Fruit fly (Drosophila melanogaster) whole organism, embryonic: ENCODE measurements around the gene MED19.

Experiments used
- B-H1 ChIP-seq: fragments of 200-800 bp; sonication (Bioruptor generic); IDR thresholded peaks from 3 replicates; pipeline ENCODE4 v1.3.6; 2022; ENCODE audit warnings: missing biosample characterization, missing genetic modification characterization
- BEAF-32 ChIP-seq: fragments of 200-800 bp; sonication (Bioruptor generic); optimal IDR thresholded peaks from 3 replicates; lab custom pipeline; 2017; ENCODE audit warnings: missing biosample characterization, missing genetic modification characterization, mild to moderate bottlenecking, moderate library complexity, missing genetic modification reagents
- CG10366 ChIP-seq: fragments of 200-800 bp; sonication (Bioruptor generic); IDR thresholded peaks from 2 replicates; pipeline ENCODE4 v1.3.6; 2022; ENCODE audit warnings: missing biosample characterization, missing genetic modification characterization
- CG11247 ChIP-seq: fragments of 200-800 bp; sonication (Bioruptor generic); IDR thresholded peaks from 2 replicates; pipeline ENCODE4 v1.3.6; 2022; ENCODE audit warnings: missing biosample characterization, missing genetic modification characterization
- CG12299 ChIP-seq: fragments of 200-800 bp; sonication (Bioruptor generic); optimal IDR thresholded peaks from 2 replicates; lab custom pipeline; 2018; ENCODE audit warnings: missing biosample characterization, mild to moderate bottlenecking, missing genetic modification characterization
- CG13424 ChIP-seq: fragments of 200-800 bp; sonication (Bioruptor generic); optimal IDR thresholded peaks from 2 replicates; lab custom pipeline; 2019; ENCODE audit warnings: missing biosample characterization, mild to moderate bottlenecking, missing genetic modification characterization, moderate library complexity
- CG16813 ChIP-seq: fragments of 200-800 bp; sonication (Bioruptor generic); IDR thresholded peaks from 3 replicates; pipeline ENCODE4 v1.3.6; 2022; ENCODE audit warnings: missing biosample characterization, missing genetic modification characterization; ENCODE audit not compliant: partially characterized antibody
- CG17385 ChIP-seq: fragments of 200-800 bp; sonication (Bioruptor generic); optimal IDR thresholded peaks from 3 replicates; lab custom pipeline; 2018; ENCODE audit warnings: missing biosample characterization, mild to moderate bottlenecking, missing genetic modification characterization
- CG18599 ChIP-seq: fragments of 200-800 bp; sonication (Bioruptor generic); optimal IDR thresholded peaks from 3 replicates; lab custom pipeline; 2017; ENCODE audit warnings: missing biosample characterization, missing genetic modification characterization, mild to moderate bottlenecking, moderate library complexity, missing genetic modification reagents
- CG2116 ChIP-seq: fragments of 200-800 bp; sonication (Bioruptor generic); optimal IDR thresholded peaks from 3 replicates; lab custom pipeline; 2018; ENCODE audit warnings: missing biosample characterization, mild to moderate bottlenecking, missing genetic modification characterization
- CG2889 ChIP-seq: fragments of 200-800 bp; sonication (Bioruptor generic); IDR thresholded peaks from 3 replicates; pipeline ENCODE4 v1.3.6; 2022; ENCODE audit warnings: missing biosample characterization, missing genetic modification characterization
- CG3281 ChIP-seq: fragments of 200-800 bp; sonication (Bioruptor generic); optimal IDR thresholded peaks from 3 replicates; lab custom pipeline; 2017; ENCODE audit warnings: missing biosample characterization, mild to moderate bottlenecking, missing genetic modification characterization
- CG3407 ChIP-seq: fragments of 200-800 bp; sonication (Bioruptor generic); optimal IDR thresholded peaks from 2 replicates; lab custom pipeline; 2018; ENCODE audit warnings: missing biosample characterization, mild to moderate bottlenecking, missing genetic modification characterization
- CG43689 ChIP-seq: fragments of 200-800 bp; sonication (Bioruptor generic); IDR thresholded peaks from 2 replicates; pipeline ENCODE4 v1.3.6; 2022; ENCODE audit warnings: missing biosample characterization, missing genetic modification characterization
- CG6765 ChIP-seq: fragments of 200-800 bp; sonication (Bioruptor generic); optimal IDR thresholded peaks from 3 replicates; lab custom pipeline; 2017; ENCODE audit warnings: missing biosample characterization, mild to moderate bottlenecking, missing genetic modification characterization
- CG6854 ChIP-seq: fragments of 200-800 bp; sonication (Bioruptor generic); optimal IDR thresholded peaks from 3 replicates; lab custom pipeline; 2017; ENCODE audit warnings: missing biosample characterization, mild to moderate bottlenecking, missing genetic modification characterization
- CG8924 ChIP-seq: fragments of 200-800 bp; optimal IDR thresholded peaks from 3 replicates; lab custom pipeline; 2019; ENCODE audit warnings: missing biosample characterization, mild to moderate bottlenecking, missing genetic modification characterization, moderate library complexity
- CG9932 ChIP-seq: fragments of 200-800 bp; sonication (Bioruptor generic); IDR thresholded peaks from 2 replicates; pipeline ENCODE4 v1.3.6; 2022; ENCODE audit warnings: missing biosample characterization, missing genetic modification characterization
- D ChIP-seq, 2 experiments: fragments of 200-800 bp in 1 of 2; fragments of >200 bp in 1 of 2; sonication (Bioruptor generic) in 1 of 2; optimal IDR thresholded peaks; 2 replicates in 1 of 2; 3 replicates in 1 of 2; lab custom pipeline; 2017; ENCODE audit warnings: mild to moderate bottlenecking in 1 of 2, missing biosample characterization in 1 of 2, missing genetic modification characterization in 1 of 2, missing genetic modification reagents in 1 of 2
- Dll ChIP-seq: fragments of 200-800 bp; sonication (Bioruptor generic); IDR thresholded peaks from 4 replicates; pipeline ENCODE4 v1.3.6; 2022; ENCODE audit warnings: missing biosample characterization, missing genetic modification characterization; ENCODE audit not compliant: partially characterized antibody
- Doc3 ChIP-seq: fragments of 200-800 bp; sonication (Bioruptor generic); IDR thresholded peaks from 3 replicates; pipeline ENCODE4 v1.3.6; 2022; ENCODE audit warnings: missing biosample characterization, missing genetic modification characterization; ENCODE audit not compliant: partially characterized antibody
- Fer2 ChIP-seq: fragments of 200-800 bp; sonication (Bioruptor generic); optimal IDR thresholded peaks from 2 replicates; lab custom pipeline; 2018; ENCODE audit warnings: missing biosample characterization, mild to moderate bottlenecking, missing genetic modification characterization, moderate library complexity
- HLH54F ChIP-seq: fragments of 200-800 bp; sonication (Bioruptor generic); optimal IDR thresholded peaks from 3 replicates; lab custom pipeline; 2016; ENCODE audit warnings: missing biosample characterization, missing genetic modification characterization
- HLHmδ ChIP-seq: fragments of 200-800 bp; sonication (Bioruptor generic); optimal IDR thresholded peaks from 2 replicates; lab custom pipeline; 2018; ENCODE audit warnings: missing biosample characterization, mild to moderate bottlenecking, missing genetic modification characterization, moderate library complexity
- Hmr ChIP-seq: fragments of 200-800 bp; sonication (Bioruptor generic); optimal IDR thresholded peaks from 3 replicates; lab custom pipeline; 2017; ENCODE audit warnings: mild to moderate bottlenecking, missing biosample characterization, missing genetic modification reagents, missing genetic modification characterization
- Rfx ChIP-seq: fragments of 200-800 bp; sonication (Bioruptor generic); IDR thresholded peaks from 2 replicates; pipeline ENCODE4 v1.3.6; 2022; ENCODE audit warnings: missing biosample characterization, missing genetic modification characterization
- Stat92E ChIP-seq, 3 experiments: fragments of >200 bp in 2 of 3; fragments of 200-800 bp in 1 of 3; sonication (Bioruptor generic) in 1 of 3; optimal IDR thresholded peaks; 2 replicates each; lab custom pipeline; 2017 to 2019; ENCODE audit warnings: missing biosample characterization in 3 of 3, missing genetic modification characterization in 3 of 3, mild to moderate bottlenecking in 1 of 3, moderate library complexity in 1 of 3
- Xbp1 ChIP-seq: fragments of 200-800 bp; sonication (Bioruptor generic); optimal IDR thresholded peaks from 3 replicates; lab custom pipeline; 2016; ENCODE audit warnings: missing biosample characterization, mild to moderate bottlenecking, missing genetic modification characterization
- bcd ChIP-seq: fragments of 200-800 bp; sonication (Bioruptor generic); optimal IDR thresholded peaks from 2 replicates; lab custom pipeline; 2017; ENCODE audit warnings: missing biosample characterization, mild to moderate bottlenecking, missing genetic modification characterization
- danr ChIP-seq: fragments of 200-800 bp; sonication (Bioruptor generic); IDR thresholded peaks from 2 replicates; pipeline ENCODE4 v1.3.6; 2022; ENCODE audit warnings: missing biosample characterization, missing genetic modification characterization
- esg ChIP-seq: fragments of 200-800 bp; sonication (Bioruptor generic); conservative IDR thresholded peaks from 2 replicates; pipeline ENCODE4 v1.3.6; 2022; ENCODE audit warnings: missing biosample characterization, missing genetic modification characterization
- eve ChIP-seq, 2 experiments: fragments of >200 bp; optimal IDR thresholded peaks; 2 replicates each; lab custom pipeline; 2017; ENCODE audit warnings: missing biosample characterization in 2 of 2, missing genetic modification characterization in 2 of 2
- fu2 ChIP-seq: fragments of 200-800 bp; sonication (Bioruptor generic); optimal IDR thresholded peaks from 2 replicates; lab custom pipeline; 2016; ENCODE audit warnings: missing biosample characterization, missing genetic modification characterization
- lab ChIP-seq: fragments of 200-800 bp; sonication (Bioruptor generic); optimal IDR thresholded peaks from 3 replicates; lab custom pipeline; 2017; ENCODE audit warnings: missing biosample characterization, missing genetic modification characterization, mild to moderate bottlenecking, moderate library complexity, missing genetic modification reagents
- lbe ChIP-seq: fragments of 200-800 bp; sonication (Bioruptor generic); optimal IDR thresholded peaks from 2 replicates; lab custom pipeline; 2016; ENCODE audit warnings: missing biosample characterization, mild to moderate bottlenecking, missing genetic modification characterization
- luna ChIP-seq: fragments of 200-800 bp; sonication (Bioruptor generic); optimal IDR thresholded peaks from 2 replicates; lab custom pipeline; 2016; ENCODE audit warnings: missing biosample characterization, missing genetic modification characterization
- mam ChIP-seq: fragments of 200-800 bp; sonication (Bioruptor generic); optimal IDR thresholded peaks from 3 replicates; lab custom pipeline; 2016; ENCODE audit warnings: missing biosample characterization, missing genetic modification characterization
- mld ChIP-seq: fragments of 200-800 bp; sonication (Bioruptor generic); IDR thresholded peaks from 3 replicates; pipeline ENCODE4 v1.3.6; 2022; ENCODE audit warnings: missing biosample characterization, missing genetic modification characterization; ENCODE audit not compliant: partially characterized antibody
- pb ChIP-seq: fragments of 200-800 bp; sonication (Bioruptor generic); optimal IDR thresholded peaks from 3 replicates; lab custom pipeline; 2016; ENCODE audit warnings: missing biosample characterization, missing genetic modification characterization
- peb ChIP-seq: fragments of 200-800 bp; sonication (Bioruptor generic); IDR thresholded peaks from 2 replicates; pipeline ENCODE4 v1.3.6; 2022; ENCODE audit warnings: missing biosample characterization, missing genetic modification characterization
- pita ChIP-seq: fragments of 200-800 bp; sonication (Bioruptor generic); optimal IDR thresholded peaks from 2 replicates; lab custom pipeline; 2017; ENCODE audit warnings: missing biosample characterization, mild to moderate bottlenecking, missing genetic modification characterization
- rib ChIP-seq: fragments of 200-800 bp; sonication (Bioruptor generic); IDR thresholded peaks from 2 replicates; pipeline ENCODE4 v1.3.6; 2022; ENCODE audit warnings: missing biosample characterization, missing genetic modification characterization
- run ChIP-seq: fragments of 200-800 bp; sonication (Bioruptor generic); optimal IDR thresholded peaks from 3 replicates; lab custom pipeline; 2018; ENCODE audit warnings: missing biosample characterization, mild to moderate bottlenecking, missing genetic modification characterization
- sob ChIP-seq: fragments of 200-800 bp; sonication (Bioruptor generic); IDR thresholded peaks from 2 replicates; pipeline ENCODE4 v1.3.6; 2022; ENCODE audit warnings: missing biosample characterization, missing genetic modification characterization
- sr ChIP-seq: fragments of 200-800 bp; sonication (Bioruptor generic); IDR thresholded peaks from 3 replicates; pipeline ENCODE4 v1.3.6; 2022; ENCODE audit warnings: missing biosample characterization, missing genetic modification characterization
- vvl ChIP-seq: fragments of 200-800 bp; sonication (Bioruptor generic); IDR thresholded peaks from 2 replicates; pipeline ENCODE4 v1.3.6; 2022; ENCODE audit warnings: missing biosample characterization, missing genetic modification characterization
- zfh2 ChIP-seq: fragments of 200-800 bp; sonication (Bioruptor generic); optimal IDR thresholded peaks from 2 replicates; lab custom pipeline; 2016; ENCODE audit warnings: missing biosample characterization, missing genetic modification characterization

The MED19 gene

DNA sequence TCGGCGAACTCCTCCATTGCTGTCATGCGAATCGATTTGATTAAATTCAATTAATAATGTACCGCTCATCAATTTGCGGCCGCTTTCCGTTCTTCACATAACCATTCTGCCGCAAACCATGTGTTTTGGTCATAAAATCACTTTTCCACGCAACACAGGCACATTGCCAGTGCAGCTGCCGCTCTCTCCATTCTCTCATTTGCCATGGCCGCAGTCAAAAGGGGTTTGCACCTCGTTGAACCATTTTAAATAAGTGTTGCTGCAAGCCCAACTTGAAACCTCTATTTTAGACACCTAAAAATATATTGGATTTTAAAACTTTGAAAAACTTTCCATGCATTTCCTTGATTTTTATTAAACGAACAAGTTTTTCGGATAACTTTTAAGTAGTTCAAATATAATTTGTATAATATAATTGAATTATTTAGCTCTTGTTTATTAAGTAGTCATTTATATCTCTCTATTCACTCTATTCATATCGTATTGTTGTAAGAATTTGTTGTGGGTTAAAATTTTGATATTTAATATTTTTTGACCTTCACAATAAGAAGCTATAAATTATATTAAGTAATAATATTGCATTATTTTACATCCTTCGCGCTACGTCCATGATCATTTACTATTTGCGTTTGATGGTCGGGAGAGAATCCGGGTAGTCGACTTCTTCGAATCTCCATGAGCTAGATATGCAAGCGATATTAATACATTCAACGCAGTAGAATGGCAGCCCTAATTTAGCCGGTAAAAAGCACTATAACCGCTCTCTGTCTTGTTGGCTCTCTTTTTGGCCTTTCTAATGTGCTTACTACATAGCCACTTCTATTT lies 10.6 kb upstream of the MED19 start, which contains the start of gene CG5535 (continued):
- TF ChIP-seq Doc3 (no peak), luna (GFP tag; lab: Kevin White, UChicago) (no peak), run (tag; lab: Kevin White, UChicago) (peak; percentile 58), CG8924 (peak; percentile 90), Stat92E (GFP tag; optimal IDR thresholded peaks at IDR 0.05; lab: Kevin White, UChicago) (peak in 1 of 3 experiments; percentile 12), Fer2 (tag; lab: Kevin White, UChicago) (peak; percentile 17), Xbp1 (GFP tag; lab: Kevin White, UChicago) (peak; percentile 74), zfh2 (GFP tag; lab: Kevin White, UChicago) (peak; percentile 61), CG17385 (GFP tag; lab: Kevin White, UChicago) (peak; percentile 80), CG2116 (GFP tag; lab: Kevin White, UChicago) (peak; percentile 32), HLH54F (GFP tag; lab: Kevin White, UChicago) (peak; percentile 43), lab (GFP tag; lab: Kevin White, UChicago) (peak; percentile 80), CG6765 (peak; percentile 80), CG11247 (GFP tag; lab: Robert Waterston, UW) (peak; percentile 24), CG18599 (GFP tag; lab: Kevin White, UChicago) (peak; percentile 78), sr (GFP tag; lab: Robert Waterston, UW) (no peak), CG13424 (tag; lab: Kevin White, UChicago) (peak; percentile 91), CG12299 (tag; lab: Kevin White, UChicago) (peak; percentile 47), pita (GFP tag; lab: Kevin White, UChicago) (no peak), vvl (peak; percentile 80), Hmr (GFP tag; lab: Kevin White, UChicago) (peak; percentile 81), bcd (GFP tag; lab: Kevin White, UChicago) (peak; percentile 88), danr (GFP tag; lab: Robert Waterston, UW) (no peak), mam (GFP tag; lab: Kevin White, UChicago) (peak; percentile 57), mld (GFP tag; lab: Robert Waterston, UW) (no peak), D (optimal IDR thresholded peaks at IDR 0.05; lab: Kevin White, UChicago) (no peak), D (GFP tag; optimal IDR thresholded peaks at IDR 0.05; lab: Kevin White, UChicago) (peak; percentile 80), eve (GFP tag; optimal IDR thresholded peaks at IDR 0.05; lab: Kevin White, UChicago) (no peak), CG43689 (GFP tag; lab: Robert Waterston, UW) (0 out of 2 replicates have a peak, but pooled peaks have one; percentile 19), lbe (GFP tag; lab: Kevin White, UChicago) (no peak), pb (GFP tag; lab: Kevin White, UChicago) (no peak), B-H1 (GFP tag; lab: Robert Waterston, UW) (peak; percentile 33; the same call in 2 of the 3 replicates), CG10366 (GFP tag; lab: Robert Waterston, UW) (peak; percentile 69), sob (GFP tag; lab: Robert Waterston, UW) (peak; percentile 77), Rfx (GFP tag; lab: Robert Waterston, UW) (peak; percentile 88), CG16813 (GFP tag; lab: Robert Waterston, UW) (no peak), fu2 (peak; percentile 14), Dll (no peak), rib (GFP tag; lab: Robert Waterston, UW) (peak; percentile 38), CG6854 (peak; percentile 63), CG3407 (GFP tag; lab: Kevin White, UChicago) (peak; percentile 40), CG2889 (GFP tag; lab: Robert Waterston, UW) (0 out of 3 replicates have a peak, but pooled peaks have one; percentile 23), HLHmδ (GFP tag; lab: Kevin White, UChicago) (peak; percentile 54), BEAF-32 (GFP tag; lab: Kevin White, UChicago) (no peak), CG9932 (GFP tag; lab: Robert Waterston, UW) (peak; percentile 64), esg (peak; percentile 61), CG3281 (GFP tag; lab: Kevin White, UChicago) (peak; percentile 80), peb (0 out of 2 replicates have a peak, but pooled peaks have one; percentile 39)
